Fruit fly (Drosophila melanogaster): ENCODE results near the gene Lcp65Ag3.

Lcp65Ag3 gene

DNA sequence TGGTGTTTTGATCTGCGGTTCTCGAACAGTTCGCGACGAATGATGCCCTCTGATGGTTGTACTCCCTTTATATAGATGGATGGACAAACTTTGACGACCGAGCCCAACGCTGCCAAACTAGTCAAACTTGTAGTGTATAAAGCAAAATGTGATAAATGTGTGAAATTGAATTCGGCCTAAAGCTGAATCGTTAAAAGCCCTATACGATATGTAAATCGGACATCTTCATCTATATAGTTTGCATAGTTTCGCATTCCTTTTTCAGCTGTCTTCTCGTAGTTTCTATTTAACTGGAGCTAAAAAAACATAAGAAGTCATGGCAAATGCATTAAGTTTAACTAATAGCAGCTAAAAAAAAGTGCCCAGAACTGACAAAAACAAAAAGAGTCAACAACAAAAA lies 2.8 kb upstream of the Lcp65Ag3 start, which contains the start of gene Lcp65Ag2:
TSS of gene Lcp65Ag2 (minus strand) at position 48 of the 400 bp plus-strand sequence.
- no peak for TF ChIP-seq h (optimal IDR thresholded peaks at IDR 0.05)
- no peak for TF ChIP-seq Myc (optimal IDR thresholded peaks at IDR 0.05)
- no peak for TF ChIP-seq ttk (optimal IDR thresholded peaks at IDR 0.05)
- TF ChIP-seq Sin3A (optimal IDR thresholded peaks at IDR 0.05): no peak
- no peak for TF ChIP-seq insv (optimal IDR thresholded peaks at IDR 0.05)

dm6 chr3L:6132009-6132408 lies 1.2 kb upstream of the Lcp65Ag3 start, which contains the start of gene Cpr65Au:
TSS of gene Cpr65Au (minus strand) at chr3L:6132109.
- TF ChIP-seq insv (optimal IDR thresholded peaks at IDR 0.05) (no peak), Sin3A (optimal IDR thresholded peaks at IDR 0.05) (no peak), Myc (optimal IDR thresholded peaks at IDR 0.05) (no peak), ttk (optimal IDR thresholded peaks at IDR 0.05) (no peak), psq (optimal IDR thresholded peaks at IDR 0.05) (no peak), h (optimal IDR thresholded peaks at IDR 0.05) (no peak)

DNA sequence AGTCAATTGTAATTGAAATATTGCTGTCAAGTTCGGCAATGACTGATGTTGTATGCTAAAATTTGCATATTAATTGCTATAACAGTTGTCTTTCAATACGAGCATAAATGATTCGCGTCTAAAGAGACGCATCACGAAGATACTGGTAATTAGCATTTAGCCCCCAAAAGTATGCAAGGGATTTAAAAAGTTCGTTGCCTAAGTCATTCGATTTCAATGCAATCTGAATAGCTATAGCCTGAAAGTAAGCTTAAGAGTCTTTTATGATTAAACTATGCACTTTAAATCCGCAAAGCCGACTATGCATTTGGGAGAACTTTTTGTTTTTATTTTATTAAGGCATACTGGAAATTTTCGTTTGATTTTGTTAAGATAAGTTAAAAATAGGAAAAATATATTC lies 1.2 kb downstream of the Lcp65Ag3 start:
- TF ChIP-seq Sin3A (optimal IDR thresholded peaks at IDR 0.05): no peak
- TF ChIP-seq ttk (optimal IDR thresholded peaks at IDR 0.05): no peak

- TF ChIP-seq psq (optimal IDR thresholded peaks at IDR 0.05) (no peak), h (optimal IDR thresholded peaks at IDR 0.05) (no peak), Sin3A (optimal IDR thresholded peaks at IDR 0.05) (no peak), insv (optimal IDR thresholded peaks at IDR 0.05) (no peak), ttk (optimal IDR thresholded peaks at IDR 0.05) (no peak), Myc (optimal IDR thresholded peaks at IDR 0.05) (no peak)
These were observed 5.4 kb downstream of the Lcp65Ag3 start for dm6 chr3L:6125409-6125689.

- TF ChIP-seq ttk (optimal IDR thresholded peaks at IDR 0.05) (no peak), psq (optimal IDR thresholded peaks at IDR 0.05) (no peak), h (optimal IDR thresholded peaks at IDR 0.05) (no peak), Myc (optimal IDR thresholded peaks at IDR 0.05) (no peak), insv (optimal IDR thresholded peaks at IDR 0.05) (no peak), Sin3A (optimal IDR thresholded peaks at IDR 0.05) (no peak)
These were observed 6.0 kb downstream of the Lcp65Ag3 start for dm6 chr3L:6124616-6125408.

DNA sequence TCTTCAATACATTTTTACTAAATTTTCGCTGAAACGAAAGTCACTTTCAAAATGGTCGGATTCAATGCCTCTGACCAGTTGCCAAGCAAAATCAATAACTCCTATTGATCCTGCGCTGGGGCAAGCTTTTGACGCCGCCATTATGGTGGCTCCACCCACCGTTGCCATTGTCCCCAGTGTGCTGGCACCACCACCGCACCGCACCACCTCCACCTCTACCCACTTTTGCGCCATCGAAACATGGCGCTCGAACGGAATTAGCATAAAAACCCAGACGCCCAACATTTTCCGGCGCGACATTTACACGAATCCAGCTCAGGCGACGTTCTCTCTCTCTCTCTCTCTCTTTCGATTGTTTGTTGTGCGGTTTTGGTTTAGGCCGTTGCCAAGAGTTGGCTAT lies 13.9 kb downstream of the Lcp65Ag3 start:
- TF ChIP-seq Myc (optimal IDR thresholded peaks at IDR 0.05) (no peak), psq (optimal IDR thresholded peaks at IDR 0.05) (no peak), Sin3A (optimal IDR thresholded peaks at IDR 0.05) (no peak), h (optimal IDR thresholded peaks at IDR 0.05) (no peak), ttk (optimal IDR thresholded peaks at IDR 0.05) (no peak), insv (optimal IDR thresholded peaks at IDR 0.05) (no peak)

dm6 chr3L:6115505-6115904 lies 15.3 kb downstream of the Lcp65Ag3 start:
- TF ChIP-seq h (optimal IDR thresholded peaks at IDR 0.05) (no peak), Sin3A (optimal IDR thresholded peaks at IDR 0.05) (no peak), insv (optimal IDR thresholded peaks at IDR 0.05) (no peak), Myc (optimal IDR thresholded peaks at IDR 0.05) (no peak), ttk (optimal IDR thresholded peaks at IDR 0.05) (no peak), psq (optimal IDR thresholded peaks at IDR 0.05) (no peak)

- TF ChIP-seq insv (optimal IDR thresholded peaks at IDR 0.05) (no peak), ttk (optimal IDR thresholded peaks at IDR 0.05) (no peak), psq (optimal IDR thresholded peaks at IDR 0.05) (no peak), Myc (optimal IDR thresholded peaks at IDR 0.05) (no peak), h (optimal IDR thresholded peaks at IDR 0.05) (no peak), Sin3A (optimal IDR thresholded peaks at IDR 0.05) (no peak)
These were observed 19.3 kb downstream of the Lcp65Ag3 start for dm6 chr3L:6111458-6111857.

DNA sequence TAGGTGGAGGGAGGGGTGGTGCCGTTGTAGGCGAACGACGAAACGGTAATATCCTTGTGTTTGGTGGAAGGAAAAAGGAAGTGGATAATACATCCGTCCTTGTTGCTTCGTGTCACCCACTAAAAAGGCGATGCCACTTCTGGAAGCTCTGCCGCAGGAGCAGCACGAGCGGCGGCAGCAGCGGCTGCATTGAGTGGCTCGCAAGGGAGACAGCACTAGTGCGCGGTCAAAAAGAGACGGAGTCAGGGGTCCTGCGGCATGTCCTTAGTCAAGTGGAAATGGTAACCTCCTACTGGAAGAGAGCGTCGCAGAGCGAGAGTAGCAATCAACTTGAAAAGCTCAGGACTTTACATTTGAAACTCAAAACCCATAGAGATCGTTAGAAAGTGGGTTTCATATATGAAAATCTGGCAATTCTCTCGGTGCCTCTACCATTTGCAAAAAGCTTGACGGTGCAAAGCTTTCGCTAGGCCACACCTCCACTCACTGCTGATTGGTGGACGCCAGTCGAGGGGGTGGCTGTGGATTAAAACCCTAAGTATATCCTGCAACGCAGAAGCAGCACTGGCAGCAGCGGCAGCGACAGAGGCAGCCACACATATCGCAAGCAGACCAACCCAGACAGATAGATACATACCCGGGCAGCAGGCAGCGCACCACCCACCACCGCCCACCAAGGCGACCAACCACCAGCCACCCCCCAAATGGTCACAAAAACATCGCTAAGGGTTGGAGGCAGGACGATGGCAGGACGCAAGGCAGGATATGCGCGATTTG lies 19.9 kb downstream of the Lcp65Ag3 start:
- TF ChIP-seq ttk (optimal IDR thresholded peaks at IDR 0.05) (no peak), psq (optimal IDR thresholded peaks at IDR 0.05) (no peak), h (optimal IDR thresholded peaks at IDR 0.05) (no peak), insv (optimal IDR thresholded peaks at IDR 0.05) (no peak), Myc (optimal IDR thresholded peaks at IDR 0.05) (no peak), Sin3A (optimal IDR thresholded peaks at IDR 0.05) (no peak)

DNA sequence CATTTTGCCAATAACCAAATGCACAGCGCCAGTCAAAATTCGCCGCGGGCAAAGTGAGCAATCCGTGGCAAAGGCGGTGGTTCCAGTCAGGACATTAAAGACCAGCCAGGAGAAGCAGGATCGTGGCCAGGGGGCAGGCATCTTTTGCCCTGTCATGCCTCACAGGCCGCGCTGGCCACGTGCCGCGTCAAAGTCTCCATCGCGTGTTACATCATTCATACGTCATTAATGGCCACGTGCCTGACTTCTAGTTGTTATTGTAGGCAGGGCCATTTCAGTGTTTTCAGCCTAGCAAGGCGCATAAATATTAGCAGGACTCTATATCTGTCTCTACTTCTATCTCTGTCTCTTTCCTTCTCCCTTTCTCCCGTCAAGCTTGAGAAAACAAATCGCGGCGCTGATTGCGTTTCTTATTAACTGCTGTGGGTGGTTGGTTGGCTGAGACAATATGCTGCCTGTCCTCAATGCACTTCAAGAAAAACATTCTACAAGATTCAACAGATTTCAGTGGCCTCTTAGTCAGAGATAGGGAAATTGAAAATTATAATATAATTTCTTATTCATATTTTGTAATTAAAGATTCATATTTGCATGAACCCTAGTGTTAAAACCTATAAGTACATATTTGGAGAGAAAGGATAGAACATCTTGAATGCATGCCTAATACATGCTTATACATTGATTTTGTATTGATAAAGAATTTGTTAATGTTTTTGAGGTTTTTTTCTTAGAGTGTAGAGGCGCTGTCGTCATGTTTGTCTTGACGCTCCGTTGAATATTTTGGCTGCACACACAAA lies 22.3 kb downstream of the Lcp65Ag3 start:
- no peak for TF ChIP-seq ttk (optimal IDR thresholded peaks at IDR 0.05)
- no peak for TF ChIP-seq psq (optimal IDR thresholded peaks at IDR 0.05)
- TF ChIP-seq insv (optimal IDR thresholded peaks at IDR 0.05): no peak
- no peak for TF ChIP-seq h (optimal IDR thresholded peaks at IDR 0.05)
- TF ChIP-seq Myc (optimal IDR thresholded peaks at IDR 0.05): no peak
- TF ChIP-seq Sin3A (optimal IDR thresholded peaks at IDR 0.05): no peak

DNA sequence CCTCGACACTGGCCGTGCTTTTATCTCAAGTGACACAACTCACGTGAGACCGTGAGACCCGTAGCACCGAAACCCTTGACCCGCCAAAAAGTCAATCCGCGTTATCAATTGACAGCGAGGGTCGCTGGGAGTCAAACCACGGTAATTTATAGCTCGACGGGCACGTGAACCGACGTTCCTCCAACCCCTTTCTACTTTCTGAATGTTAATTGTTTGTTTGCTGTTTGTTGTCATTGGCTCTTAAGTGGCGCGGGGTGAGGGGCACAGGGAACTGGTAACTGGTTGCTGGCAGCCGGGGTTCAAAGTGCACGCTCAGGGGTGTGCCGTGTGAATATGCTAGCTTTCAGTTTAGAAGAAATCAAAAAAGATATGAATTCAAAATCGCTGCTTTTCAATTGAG lies 24.1 kb downstream of the Lcp65Ag3 start:
- no peak for TF ChIP-seq ttk (optimal IDR thresholded peaks at IDR 0.05)
- no peak for TF ChIP-seq insv (optimal IDR thresholded peaks at IDR 0.05)
- no peak for TF ChIP-seq Sin3A (optimal IDR thresholded peaks at IDR 0.05)
- no peak for TF ChIP-seq psq (optimal IDR thresholded peaks at IDR 0.05)
- TF ChIP-seq Myc (optimal IDR thresholded peaks at IDR 0.05): no peak
- no peak for TF ChIP-seq h (optimal IDR thresholded peaks at IDR 0.05)

- TF ChIP-seq Myc (optimal IDR thresholded peaks at IDR 0.05) (no peak), psq (optimal IDR thresholded peaks at IDR 0.05) (no peak), Sin3A (optimal IDR thresholded peaks at IDR 0.05) (no peak), ttk (optimal IDR thresholded peaks at IDR 0.05) (no peak), h (optimal IDR thresholded peaks at IDR 0.05) (no peak), insv (optimal IDR thresholded peaks at IDR 0.05) (no peak)
These were observed 25.4 kb downstream of the Lcp65Ag3 start for dm6 chr3L:6105435-6105834.
